Worm (Caenorhabditis elegans) whole organism, L4 larva: Measurements from ENCODE around the gene daf-5.

ENCODE experiments used
- aha-1 ChIP-seq: fragments of 150-350 bp; peaks from one replicate; lab custom pipeline; 2014; ENCODE audit warnings: missing biosample characterization, missing genetic modification characterization
- ama-1 ChIP-seq: fragments of 150-350 bp; optimal IDR thresholded peaks from 2 replicates; lab custom pipeline; 2014; ENCODE audit warnings: inconsistent platforms, mixed read lengths
- ceh-62 ChIP-seq: sonication (generic microtip); optimal IDR thresholded peaks from 2 replicates; lab custom pipeline; 2017; ENCODE audit warnings: missing biosample characterization, missing genetic modification characterization
- lin-39 ChIP-seq: fragments of 150-350 bp; optimal IDR thresholded peaks from 2 replicates; lab custom pipeline; 2014; ENCODE audit warnings: missing biosample characterization, missing genetic modification reagents, missing genetic modification characterization
- mep-1 ChIP-seq: fragments of 150-350 bp; sonication (generic microtip); optimal IDR thresholded peaks from 3 replicates; lab custom pipeline; 2014; ENCODE audit warnings: missing biosample characterization, missing genetic modification characterization
- nhr-237 ChIP-seq: sonication (generic microtip); optimal IDR thresholded peaks from 2 replicates; lab custom pipeline; 2017; ENCODE audit warnings: missing biosample characterization, missing genetic modification characterization
- unc-130 ChIP-seq: sonication (generic microtip); optimal IDR thresholded peaks from 2 replicates; lab custom pipeline; 2016; ENCODE audit warnings: missing genetic modification reagents, missing genetic modification characterization, missing compliant biosample characterization
- unc-62 ChIP-seq, 3 experiments: fragments of 150-350 bp in 1 of 3; sonication (generic microtip); optimal IDR thresholded peaks in 2 of 3; peaks in 1 of 3; 1 replicate in 1 of 3; 2 replicates in 2 of 3; lab custom pipeline; 2014 to 2017; ENCODE audit warnings: missing biosample characterization in 3 of 3, missing genetic modification characterization in 3 of 3, missing genetic modification reagents in 3 of 3, missing genotype in 1 of 3
- ztf-11 ChIP-seq: fragments of 150-350 bp; optimal IDR thresholded peaks from 2 replicates; lab custom pipeline; 2014; ENCODE audit warnings: missing biosample characterization, missing genetic modification characterization

ce11 chrII:14032705-14033104 lies 19.4 kb downstream of the daf-5 start:
- TF ChIP-seq ama-1 (lab: Kevin White, UChicago): no peak
- TF ChIP-seq ceh-62 (tag; lab: Kevin White, UChicago): no peak
- no peak for TF ChIP-seq mep-1
- TF ChIP-seq nhr-237 (tag; lab: Kevin White, UChicago): no peak
- no peak for TF ChIP-seq unc-62 (GFP tag; optimal IDR thresholded peaks at IDR 0.05 in 1 of 2; lab: Kevin White, UChicago)
- TF ChIP-seq unc-62 (tag; optimal IDR thresholded peaks at IDR 0.05; lab: Kevin White, UChicago): no peak
- TF ChIP-seq lin-39 (tag; lab: Kevin White, UChicago): no peak
- TF ChIP-seq ztf-11 (tag; lab: Kevin White, UChicago): no peak
- no peak for TF ChIP-seq unc-130 (GFP tag; lab: Kevin White, UChicago)
- no peak for TF ChIP-seq aha-1 (tag; lab: Kevin White, UChicago)
